Fruit fly (Drosophila melanogaster) whole organism, embryonic: ENCODE measurements around the gene Sys1.

Source experiments
- Atf6 ChIP-seq: fragments of 200-800 bp; sonication (Bioruptor generic); IDR thresholded peaks from 2 replicates; pipeline ENCODE4 v1.3.6; 2022; ENCODE audit warnings: missing biosample characterization, missing genetic modification characterization
- B-H2 ChIP-seq: fragments of 200-800 bp; sonication (Bioruptor generic); optimal IDR thresholded peaks from 2 replicates; lab custom pipeline; 2018; ENCODE audit warnings: missing biosample characterization, mild to moderate bottlenecking, missing genetic modification characterization
- Bdp1 ChIP-seq: fragments of 200-800 bp; sonication (Bioruptor generic); optimal IDR thresholded peaks from 3 replicates; lab custom pipeline; 2016; ENCODE audit warnings: missing biosample characterization, missing genetic modification characterization
- CG10209 ChIP-seq: fragments of 200-800 bp; sonication (Bioruptor generic); optimal IDR thresholded peaks from 3 replicates; lab custom pipeline; 2017; ENCODE audit warnings: missing biosample characterization, mild to moderate bottlenecking, missing genetic modification characterization, missing genetic modification reagents
- CG10274 ChIP-seq: fragments of 200-800 bp; sonication (Bioruptor generic); optimal IDR thresholded peaks from 3 replicates; lab custom pipeline; 2017; ENCODE audit warnings: missing biosample characterization, mild to moderate bottlenecking, missing genetic modification characterization
- CG10366 ChIP-seq: fragments of 200-800 bp; sonication (Bioruptor generic); IDR thresholded peaks from 2 replicates; pipeline ENCODE4 v1.3.6; 2022; ENCODE audit warnings: missing biosample characterization, missing genetic modification characterization
- CG11456 ChIP-seq: fragments of 200-800 bp; sonication (Bioruptor generic); IDR thresholded peaks from 3 replicates; pipeline ENCODE4 v1.3.6; 2022; ENCODE audit warnings: missing biosample characterization, missing genetic modification characterization
- CG12104 ChIP-seq: fragments of 200-800 bp; sonication (Bioruptor generic); optimal IDR thresholded peaks from 3 replicates; lab custom pipeline; 2016; ENCODE audit warnings: missing biosample characterization, missing genetic modification characterization
- CG17612 ChIP-seq: fragments of 200-800 bp; sonication (Bioruptor generic); IDR thresholded peaks from 2 replicates; pipeline ENCODE4 v1.3.6; 2022; ENCODE audit warnings: missing biosample characterization, missing genetic modification characterization
- CG2199 ChIP-seq: fragments of 200-800 bp; sonication (Bioruptor generic); IDR thresholded peaks from 3 replicates; pipeline ENCODE4 v1.3.6; 2022; ENCODE audit warnings: missing biosample characterization, missing genetic modification characterization
- CG31365 ChIP-seq: fragments of 200-800 bp; sonication (Bioruptor generic); optimal IDR thresholded peaks from 2 replicates; lab custom pipeline; 2018; ENCODE audit warnings: missing biosample characterization, mild to moderate bottlenecking, missing genetic modification characterization
- CG32767 ChIP-seq: fragments of 200-800 bp; sonication (Bioruptor generic); IDR thresholded peaks from 2 replicates; pipeline ENCODE4 v1.3.6; 2022; ENCODE audit warnings: missing biosample characterization, missing genetic modification characterization
- CG32772 ChIP-seq: fragments of 200-800 bp; sonication (Bioruptor generic); IDR thresholded peaks from 2 replicates; pipeline ENCODE4 v1.3.6; 2022; ENCODE audit warnings: missing biosample characterization, missing genetic modification characterization
- CG34376 ChIP-seq: fragments of 200-800 bp; sonication (Bioruptor generic); optimal IDR thresholded peaks from 2 replicates; lab custom pipeline; 2018; ENCODE audit warnings: missing biosample characterization, mild to moderate bottlenecking, missing genetic modification characterization
- CG3847 ChIP-seq: fragments of 200-800 bp; sonication (Bioruptor generic); IDR thresholded peaks from 2 replicates; pipeline ENCODE4 v1.3.6; 2022; ENCODE audit warnings: missing biosample characterization, missing genetic modification characterization
- CG4707 ChIP-seq: fragments of 200-800 bp; sonication (Bioruptor generic); optimal IDR thresholded peaks from 2 replicates; lab custom pipeline; 2018; ENCODE audit warnings: missing biosample characterization, mild to moderate bottlenecking, missing genetic modification characterization, moderate library complexity
- CG5180 ChIP-seq: fragments of 200-800 bp; sonication (Bioruptor generic); optimal IDR thresholded peaks from 3 replicates; lab custom pipeline; 2017; ENCODE audit warnings: missing biosample characterization, missing genetic modification characterization, mild to moderate bottlenecking, moderate library complexity, missing genetic modification reagents
- CG6765 ChIP-seq: fragments of 200-800 bp; sonication (Bioruptor generic); optimal IDR thresholded peaks from 3 replicates; lab custom pipeline; 2017; ENCODE audit warnings: missing biosample characterization, mild to moderate bottlenecking, missing genetic modification characterization
- Dll ChIP-seq: fragments of 200-800 bp; sonication (Bioruptor generic); IDR thresholded peaks from 4 replicates; pipeline ENCODE4 v1.3.6; 2022; ENCODE audit warnings: missing biosample characterization, missing genetic modification characterization; ENCODE audit not compliant: partially characterized antibody
- Drgx ChIP-seq: fragments of 200-800 bp; sonication (Bioruptor generic); IDR thresholded peaks from 2 replicates; pipeline ENCODE4 v1.3.6; 2022; ENCODE audit warnings: missing biosample characterization, missing genetic modification characterization
- Ets97D ChIP-seq: fragments of 200-800 bp; sonication (Bioruptor generic); optimal IDR thresholded peaks from 3 replicates; lab custom pipeline; 2016; ENCODE audit warnings: missing biosample characterization, missing genetic modification characterization
- H2.0 ChIP-seq: fragments of 200-800 bp; sonication (Bioruptor generic); IDR thresholded peaks from 2 replicates; pipeline ENCODE4 v1.3.6; 2022; ENCODE audit warnings: missing biosample characterization, missing genetic modification characterization
- HLH3B ChIP-seq: fragments of 200-800 bp; sonication (Bioruptor generic); IDR thresholded peaks from 2 replicates; pipeline ENCODE4 v1.3.6; 2022; ENCODE audit warnings: missing biosample characterization, missing genetic modification characterization
- Hey ChIP-seq: fragments of 200-800 bp; sonication (Bioruptor generic); optimal IDR thresholded peaks from 3 replicates; lab custom pipeline; 2018; ENCODE audit warnings: missing biosample characterization, mild to moderate bottlenecking, missing genetic modification characterization
- Nf-YA ChIP-seq: fragments of 200-800 bp; sonication (Bioruptor generic); IDR thresholded peaks from 2 replicates; pipeline ENCODE4 v1.3.6; 2022; ENCODE audit warnings: missing biosample characterization, missing genetic modification characterization
- Pdp1 ChIP-seq, 2 experiments: fragments of 200-800 bp; sonication (Bioruptor generic); optimal IDR thresholded peaks; 3 replicates each; lab custom pipeline; 2016; ENCODE audit warnings: missing biosample characterization in 2 of 2, missing genetic modification characterization in 2 of 2, mild to moderate bottlenecking in 1 of 2, moderate library complexity in 1 of 2
- Six4 ChIP-seq: fragments of 200-800 bp; sonication (Bioruptor generic); optimal IDR thresholded peaks from 2 replicates; lab custom pipeline; 2016; ENCODE audit warnings: missing biosample characterization, missing genetic modification characterization
- Ssrp ChIP-seq: fragments of 200-800 bp; sonication (Bioruptor generic); optimal IDR thresholded peaks from 2 replicates; lab custom pipeline; 2018; ENCODE audit warnings: missing biosample characterization, mild to moderate bottlenecking, missing genetic modification characterization, moderate library complexity
- aop ChIP-seq: fragments of 200-800 bp; sonication (Bioruptor generic); IDR thresholded peaks from 2 replicates; pipeline ENCODE4 v1.3.6; 2022; ENCODE audit warnings: missing biosample characterization, missing genetic modification characterization
- ato ChIP-seq: fragments of 200-800 bp; sonication (Bioruptor generic); IDR thresholded peaks from 2 replicates; pipeline ENCODE4 v1.3.6; 2022; ENCODE audit warnings: missing biosample characterization, missing genetic modification characterization; ENCODE audit not compliant: partially characterized antibody
- ewg ChIP-seq: fragments of 200-800 bp; sonication (Bioruptor generic); optimal IDR thresholded peaks from 3 replicates; lab custom pipeline; 2017; ENCODE audit warnings: mild to moderate bottlenecking, missing biosample characterization, missing genetic modification reagents, missing genetic modification characterization
- fd64A ChIP-seq: fragments of 200-800 bp; sonication (Bioruptor generic); optimal IDR thresholded peaks from 3 replicates; lab custom pipeline; 2018; ENCODE audit warnings: missing biosample characterization, mild to moderate bottlenecking, missing genetic modification characterization
- fru ChIP-seq: fragments of >200 bp; optimal IDR thresholded peaks from 2 replicates; lab custom pipeline; 2017
- ftz-f1 ChIP-seq: fragments of 200-800 bp; sonication (Bioruptor generic); optimal IDR thresholded peaks from 2 replicates; lab custom pipeline; 2016; ENCODE audit warnings: missing biosample characterization, missing genetic modification characterization
- fu2 ChIP-seq: fragments of 200-800 bp; sonication (Bioruptor generic); optimal IDR thresholded peaks from 2 replicates; lab custom pipeline; 2016; ENCODE audit warnings: missing biosample characterization, missing genetic modification characterization
- ind ChIP-seq: fragments of 200-800 bp; sonication (Bioruptor generic); optimal IDR thresholded peaks from 3 replicates; lab custom pipeline; 2016; ENCODE audit warnings: missing biosample characterization, missing genetic modification characterization
- lab ChIP-seq: fragments of 200-800 bp; sonication (Bioruptor generic); optimal IDR thresholded peaks from 3 replicates; lab custom pipeline; 2017; ENCODE audit warnings: missing biosample characterization, missing genetic modification characterization, mild to moderate bottlenecking, moderate library complexity, missing genetic modification reagents
- nau ChIP-seq: fragments of 200-800 bp; sonication (Bioruptor generic); optimal IDR thresholded peaks from 3 replicates; lab custom pipeline; 2017; ENCODE audit warnings: missing biosample characterization, mild to moderate bottlenecking, missing genetic modification characterization, missing genetic modification reagents
- psq ChIP-seq: fragments of 200-800 bp; sonication (Bioruptor generic); optimal IDR thresholded peaks from 2 replicates; lab custom pipeline; 2017; ENCODE audit warnings: missing biosample characterization, missing genetic modification characterization
- pzg ChIP-seq: fragments of 200-800 bp; sonication (Bioruptor generic); optimal IDR thresholded peaks from 3 replicates; lab custom pipeline; 2018; ENCODE audit warnings: missing biosample characterization, mild to moderate bottlenecking, missing genetic modification characterization, moderate library complexity
- rib ChIP-seq: fragments of 200-800 bp; sonication (Bioruptor generic); IDR thresholded peaks from 2 replicates; pipeline ENCODE4 v1.3.6; 2022; ENCODE audit warnings: missing biosample characterization, missing genetic modification characterization
- so ChIP-seq: fragments of 200-800 bp; sonication (Bioruptor generic); IDR thresholded peaks from 3 replicates; pipeline ENCODE4 v1.3.6; 2022; ENCODE audit warnings: missing biosample characterization, missing genetic modification characterization
- tio ChIP-seq: fragments of 200-800 bp; sonication (Bioruptor generic); optimal IDR thresholded peaks from 2 replicates; lab custom pipeline; 2017; ENCODE audit warnings: missing biosample characterization, missing genetic modification characterization, inconsistent platforms
- tna ChIP-seq: fragments of 200-800 bp; sonication (Bioruptor generic); IDR thresholded peaks from 2 replicates; pipeline ENCODE4 v1.3.6; 2022; ENCODE audit warnings: missing biosample characterization, missing genetic modification characterization; ENCODE audit not compliant: partially characterized antibody
- twi ChIP-seq: fragments of 200-800 bp; optimal IDR thresholded peaks from 2 replicates; lab custom pipeline; 2019; ENCODE audit warnings: missing biosample characterization, mild to moderate bottlenecking, missing genetic modification characterization, moderate library complexity
- tx ChIP-seq: fragments of 200-800 bp; sonication (Bioruptor generic); optimal IDR thresholded peaks from 2 replicates; lab custom pipeline; 2016; ENCODE audit warnings: missing biosample characterization, missing genetic modification characterization
- wor ChIP-seq: fragments of 200-800 bp; sonication (Bioruptor generic); IDR thresholded peaks from 2 replicates; pipeline ENCODE4 v1.3.6; 2022; ENCODE audit warnings: missing biosample characterization, missing genetic modification characterization
- z ChIP-seq: fragments of 200-800 bp; sonication (Bioruptor generic); IDR thresholded peaks from 3 replicates; pipeline ENCODE4 v1.3.6; 2022; ENCODE audit warnings: missing biosample characterization, missing genetic modification characterization

The Sys1 gene

dm6 chr3R:8659200-8659897 is 6.7 kb downstream of the Sys1 start (continued):
- TF ChIP-seq CG4707 (peak; percentile 37), fd64A (peak; percentile 29), tio (GFP tag; lab: Kevin White, UChicago) (no peak), lab (GFP tag; lab: Kevin White, UChicago) (peak; percentile 78), CG32772 (GFP tag; lab: Robert Waterston, UW) (peak; percentile 50; the same call in 1 of the 2 replicates), rib (peak; percentile 74), nau (GFP tag; lab: Kevin White, UChicago) (no peak), so (no peak), CG2199 (peak; percentile 94)

- peak; percentile 88 for TF ChIP-seq ato (GFP tag; lab: Robert Waterston, UW)
- no peak for TF ChIP-seq fru
- peak; percentile 56 for TF ChIP-seq fu2 (GFP tag; lab: Kevin White, UChicago)
- peak; percentile 30; the same call in 1 of the 2 replicates for TF ChIP-seq Atf6 (GFP tag; lab: Robert Waterston, UW)
- peak; percentile 97 for TF ChIP-seq Ets97D (GFP tag; lab: Kevin White, UChicago)
- no peak for TF ChIP-seq CG5180 (GFP tag; lab: Kevin White, UChicago)
- TF ChIP-seq ind: no peak
- peak; percentile 47 for TF ChIP-seq CG32767 (GFP tag; lab: Robert Waterston, UW)
- TF ChIP-seq z (GFP tag; lab: Robert Waterston, UW): no peak
- no peak for TF ChIP-seq Drgx (GFP tag; lab: Robert Waterston, UW)
- peak; percentile 38 for TF ChIP-seq twi (tag; lab: Kevin White, UChicago)
- TF ChIP-seq Dll (GFP tag; lab: Robert Waterston, UW): peak; percentile 81
- TF ChIP-seq CG10366 (GFP tag; lab: Robert Waterston, UW): no peak
- peak in 1 of 2 experiments; percentile 19 for TF ChIP-seq Pdp1 (GFP tag; optimal IDR thresholded peaks at IDR 0.05; lab: Kevin White, UChicago)
- TF ChIP-seq B-H2: peak; percentile 67
- no peak for TF ChIP-seq psq
- TF ChIP-seq CG10274: no peak
- TF ChIP-seq aop: peak; percentile 30; the same call in 1 of the 2 replicates
- TF ChIP-seq ewg: peak; percentile 47
- TF ChIP-seq CG10209: no peak
- no peak for TF ChIP-seq tx (GFP tag; lab: Kevin White, UChicago)
- TF ChIP-seq tna (GFP tag; lab: Robert Waterston, UW): peak; percentile 87
- peak; percentile 52 for TF ChIP-seq Bdp1
- no peak for TF ChIP-seq CG31365
- TF ChIP-seq pzg (GFP tag; lab: Kevin White, UChicago): peak; percentile 99
- peak; percentile 74 for TF ChIP-seq ftz-f1 (GFP tag; lab: Kevin White, UChicago)
- TF ChIP-seq Nf-YA (GFP tag; lab: Robert Waterston, UW): no peak
- peak; percentile 83 for TF ChIP-seq CG3847 (GFP tag; lab: Robert Waterston, UW)
- peak; percentile 48 for TF ChIP-seq CG6765 (GFP tag; lab: Kevin White, UChicago)
- no peak for TF ChIP-seq CG17612 (GFP tag; lab: Robert Waterston, UW)
- TF ChIP-seq Hey: peak; percentile 69
- TF ChIP-seq wor (GFP tag; lab: Robert Waterston, UW): no peak
- TF ChIP-seq Ssrp (tag; lab: Kevin White, UChicago): no peak
- TF ChIP-seq H2.0 (GFP tag; lab: Robert Waterston, UW): no peak
- TF ChIP-seq CG11456 (GFP tag; lab: Robert Waterston, UW): peak; percentile 49; the same call in 2 of the 3 replicates
- TF ChIP-seq CG12104 (GFP tag; lab: Kevin White, UChicago): no peak
- peak; percentile 57 for TF ChIP-seq CG34376 (GFP tag; lab: Kevin White, UChicago)
- no peak for TF ChIP-seq Six4
- TF ChIP-seq nau (GFP tag; lab: Kevin White, UChicago): no peak
- TF ChIP-seq HLH3B: no peak
Observed at dm6 chr3R:8659907-8660660, 7.5 kb downstream of the Sys1 start.
